Worm (Caenorhabditis elegans) whole organism, L2 larva: ENCODE results near the gene bmk-1.

Source experiments
- C34F6.9 ChIP-seq: fragments of 150-350 bp; optimal IDR thresholded peaks from 2 replicates; lab custom pipeline; 2014; ENCODE audit warnings: missing biosample characterization, missing genetic modification characterization
- F13H6.1 ChIP-seq: sonication (generic microtip); optimal IDR thresholded peaks from 2 replicates; lab custom pipeline; 2016; ENCODE audit warnings: missing genetic modification characterization, missing compliant biosample characterization
- R02D3.7 ChIP-seq: fragments of 150-350 bp; optimal IDR thresholded peaks from 2 replicates; lab custom pipeline; 2014; ENCODE audit warnings: missing biosample characterization, missing genetic modification characterization
- Y55F3AM.14 ChIP-seq: fragments of 200-800 bp; sonication (Bioruptor generic); optimal IDR thresholded peaks from 2 replicates; lab custom pipeline; 2018; ENCODE audit warnings: mild to moderate bottlenecking, missing genetic modification characterization, missing compliant biosample characterization
- ZK546.5 ChIP-seq: sonication (generic microtip); optimal IDR thresholded peaks from 2 replicates; lab custom pipeline; 2017; ENCODE audit warnings: missing biosample characterization, missing genetic modification characterization
- alr-1 ChIP-seq: fragments of 150-350 bp; optimal IDR thresholded peaks from 2 replicates; lab custom pipeline; 2014; ENCODE audit warnings: missing biosample characterization, missing genetic modification characterization
- aly-2 ChIP-seq: fragments of 150-350 bp; optimal IDR thresholded peaks from 2 replicates; lab custom pipeline; 2014; ENCODE audit warnings: missing biosample characterization, missing genetic modification characterization
- blmp-1 ChIP-seq: sonication (generic microtip); optimal IDR thresholded peaks from 2 replicates; lab custom pipeline; 2017; ENCODE audit warnings: missing genetic modification characterization, mild to moderate bottlenecking, missing compliant biosample characterization, antibody characterized with exemption, moderate library complexity; ENCODE audit not compliant: insufficient read depth
- ceh-16 ChIP-seq: fragments of 150-350 bp; optimal IDR thresholded peaks from 2 replicates; lab custom pipeline; 2014; ENCODE audit warnings: missing biosample characterization, missing genetic modification characterization
- crh-2 ChIP-seq: sonication (generic microtip); optimal IDR thresholded peaks from 2 replicates; lab custom pipeline; 2017; ENCODE audit warnings: missing biosample characterization, missing genetic modification characterization
- dmd-4 ChIP-seq: sonication (generic microtip); optimal IDR thresholded peaks from 2 replicates; lab custom pipeline; 2017; ENCODE audit warnings: missing biosample characterization, missing genetic modification characterization
- egl-27 ChIP-seq: sonication (generic microtip); optimal IDR thresholded peaks from 3 replicates; lab custom pipeline; 2017; ENCODE audit warnings: missing biosample characterization, missing genetic modification reagents, missing genetic modification characterization
- elt-1 ChIP-seq: fragments of 150-350 bp; optimal IDR thresholded peaks from 2 replicates; lab custom pipeline; 2014; ENCODE audit warnings: missing biosample characterization, missing genetic modification characterization
- elt-3 ChIP-seq: sonication (generic microtip); optimal IDR thresholded peaks from 2 replicates; lab custom pipeline; 2017; ENCODE audit warnings: missing biosample characterization, missing genetic modification characterization
- fos-1 ChIP-seq: fragments of 150-350 bp; optimal IDR thresholded peaks from 2 replicates; lab custom pipeline; 2014; ENCODE audit warnings: missing biosample characterization, missing genetic modification characterization
- gmeb-1 ChIP-seq: fragments of 150-350 bp; optimal IDR thresholded peaks from 2 replicates; lab custom pipeline; 2014; ENCODE audit warnings: missing biosample characterization, missing genetic modification characterization
- lin-13 ChIP-seq: fragments of 150-350 bp; optimal IDR thresholded peaks from 2 replicates; lab custom pipeline; 2014; ENCODE audit warnings: missing biosample characterization, missing genetic modification reagents, missing genetic modification characterization
- lin-39 ChIP-seq: fragments of 150-350 bp; optimal IDR thresholded peaks from 2 replicates; lab custom pipeline; 2014; ENCODE audit warnings: missing biosample characterization, missing genetic modification reagents, missing genetic modification characterization
- mbf-1 ChIP-seq: sonication (generic microtip); optimal IDR thresholded peaks from 2 replicates; lab custom pipeline; 2017; ENCODE audit warnings: missing biosample characterization, missing genetic modification characterization
- mdl-1 ChIP-seq, 2 experiments: fragments of 150-350 bp in 1 of 2; sonication (generic microtip) in 1 of 2; optimal IDR thresholded peaks; 2 replicates each; lab custom pipeline; 2017; ENCODE audit warnings: missing biosample characterization in 2 of 2, missing genetic modification characterization in 2 of 2
- nhr-10 ChIP-seq: sonication (generic microtip); optimal IDR thresholded peaks from 2 replicates; lab custom pipeline; 2017; ENCODE audit warnings: missing biosample characterization, missing genetic modification characterization
- nhr-12 ChIP-seq: fragments of 150-350 bp; optimal IDR thresholded peaks from 2 replicates; lab custom pipeline; 2014; ENCODE audit warnings: missing biosample characterization, missing genetic modification characterization
- nhr-21 ChIP-seq: fragments of 150-350 bp; optimal IDR thresholded peaks from 2 replicates; lab custom pipeline; 2014; ENCODE audit warnings: missing biosample characterization, missing genetic modification characterization
- nhr-23 ChIP-seq: fragments of 150-350 bp; optimal IDR thresholded peaks from 2 replicates; lab custom pipeline; 2014; ENCODE audit warnings: missing biosample characterization, missing genetic modification reagents, missing genetic modification characterization
- nhr-25 ChIP-seq: fragments of 150-350 bp; sonication (generic microtip); optimal IDR thresholded peaks from 3 replicates; lab custom pipeline; 2014; ENCODE audit warnings: missing biosample characterization, missing genetic modification characterization
- nhr-77 ChIP-seq: fragments of 150-350 bp; optimal IDR thresholded peaks from 2 replicates; lab custom pipeline; 2014; ENCODE audit warnings: missing biosample characterization, missing genetic modification characterization
- sem-4 ChIP-seq: fragments of 150-350 bp; optimal IDR thresholded peaks from 2 replicates; lab custom pipeline; 2014; ENCODE audit warnings: missing biosample characterization, missing genetic modification reagents, missing genetic modification characterization
- skn-1 ChIP-seq: sonication (generic microtip); optimal IDR thresholded peaks from 2 replicates; lab custom pipeline; 2017; ENCODE audit warnings: missing biosample characterization, missing genetic modification characterization
- sma-3 ChIP-seq: sonication (generic microtip); optimal IDR thresholded peaks from 2 replicates; lab custom pipeline; 2016; ENCODE audit warnings: missing genetic modification reagents, missing genetic modification characterization, missing compliant biosample characterization
- sma-9 ChIP-seq, 2 experiments: fragments of 150-350 bp in 1 of 2; sonication (generic microtip) in 1 of 2; optimal IDR thresholded peaks; 2 replicates each; lab custom pipeline; 2014 to 2016; ENCODE audit warnings: missing genetic modification characterization in 2 of 2, mild to moderate bottlenecking in 1 of 2, missing biosample characterization in 1 of 2, missing compliant biosample characterization in 1 of 2, missing genetic modification reagents in 1 of 2, moderate library complexity in 1 of 2
- snpc-4 ChIP-seq: fragments of 150-350 bp; optimal IDR thresholded peaks from 2 replicates; lab custom pipeline; 2014; ENCODE audit warnings: missing biosample characterization, missing genetic modification characterization
- unc-39 ChIP-seq: fragments of 150-350 bp; optimal IDR thresholded peaks from 2 replicates; lab custom pipeline; 2014; ENCODE audit warnings: missing biosample characterization, missing genetic modification characterization
- unc-55 ChIP-seq: fragments of 150-350 bp; sonication (generic microtip); optimal IDR thresholded peaks from 3 replicates; lab custom pipeline; 2014; ENCODE audit warnings: missing biosample characterization, missing genetic modification reagents, missing genetic modification characterization
- zag-1 ChIP-seq: fragments of 150-350 bp; optimal IDR thresholded peaks from 2 replicates; lab custom pipeline; 2014; ENCODE audit warnings: missing biosample characterization, missing genetic modification characterization
- ztf-1 ChIP-seq: fragments of 200-800 bp; sonication (Bioruptor generic); conservative IDR thresholded peaks from 2 replicates; pipeline ENCODE4 v1.3.6; 2022; ENCODE audit warnings: missing genetic modification characterization, missing compliant biosample characterization
- ztf-4 ChIP-seq: fragments of 150-350 bp; optimal IDR thresholded peaks from 2 replicates; lab custom pipeline; 2014; ENCODE audit warnings: missing biosample characterization, missing genetic modification characterization

Gene bmk-1

ce11 chrV:14456626-14457025, at the start of gene bmk-1:
Gene bmk-1 (minus strand): TSS chrV:14456984.
- TF ChIP-seq gmeb-1 (tag; lab: Kevin White, UChicago) (peak; percentile 70), nhr-10 (tag; lab: Kevin White, UChicago) (no peak)
- TF ChIP-seq, all 48 proteins: peak for 1

ce11 chrV:14505745-14506214, 49.0 kb upstream of the bmk-1 start:
- TF ChIP-seq elt-1 (tag; lab: Kevin White, UChicago) (peak; percentile 85), nhr-77 (tag; lab: Kevin White, UChicago) (no peak), unc-55 (no peak), aly-2 (tag; lab: Kevin White, UChicago) (no peak), nhr-21 (peak; percentile 85), zag-1 (no peak), Y55F3AM.14 (GFP tag; lab: Kevin White, UChicago) (no peak), fos-1 (tag; lab: Kevin White, UChicago) (peak; percentile 90), F13H6.1 (no peak), snpc-4 (tag; lab: Kevin White, UChicago) (no peak), alr-1 (no peak), nhr-25 (tag; lab: Kevin White, UChicago) (peak; percentile 48), lin-39 (no peak), ceh-16 (peak; percentile 89), sem-4 (peak; percentile 42), nhr-23 (tag; lab: Kevin White, UChicago) (no peak), ztf-4 (tag; lab: Kevin White, UChicago) (no peak), sma-9 (GFP tag; optimal IDR thresholded peaks at IDR 0.05; lab: Kevin White, UChicago) (peak; percentile 40), sma-9 (tag; optimal IDR thresholded peaks at IDR 0.05; lab: Kevin White, UChicago) (no peak), gmeb-1 (tag; lab: Kevin White, UChicago) (peak; percentile 24), nhr-12 (tag; lab: Kevin White, UChicago) (no peak), blmp-1 (peak; percentile 33), mbf-1 (no peak), ztf-1 (GFP tag; lab: Robert Waterston, UW) (no peak), elt-3 (tag; lab: Kevin White, UChicago) (no peak), nhr-10 (tag; lab: Kevin White, UChicago) (no peak), sma-3 (GFP tag; lab: Kevin White, UChicago) (peak; percentile 44), C34F6.9 (tag; lab: Kevin White, UChicago) (no peak), lin-13 (no peak), R02D3.7 (tag; lab: Kevin White, UChicago) (no peak), mdl-1 (tag; optimal IDR thresholded peaks at IDR 0.05; lab: Kevin White, UChicago) (peak in 1 of 2 experiments; percentile 4), egl-27 (tag; lab: Kevin White, UChicago) (peak; percentile 73), skn-1 (tag; lab: Kevin White, UChicago) (peak; percentile 28)

- TF ChIP-seq ceh-16 (peak; percentile 41), blmp-1 (no peak), fos-1 (tag; lab: Kevin White, UChicago) (peak; percentile 68)
Observed at ce11 chrV:14504774-14505173, 48.0 kb upstream of the bmk-1 start.

ce11 chrV:14504120-14504519, 47.3 kb upstream of the bmk-1 start:
- TF ChIP-seq unc-39 (tag; lab: Kevin White, UChicago) = no peak
- TF ChIP-seq zag-1 = no peak
- TF ChIP-seq lin-39 = no peak
- peak; percentile 32 for TF ChIP-seq fos-1 (tag; lab: Kevin White, UChicago)
- TF ChIP-seq dmd-4 (tag; lab: Kevin White, UChicago) = no peak
- TF ChIP-seq ZK546.5 = no peak
- TF ChIP-seq F13H6.1 = no peak
- no peak for TF ChIP-seq nhr-21

- TF ChIP-seq unc-55 (no peak), lin-13 (no peak), R02D3.7 (tag; lab: Kevin White, UChicago) (no peak), nhr-25 (tag; lab: Kevin White, UChicago) (no peak), nhr-10 (tag; lab: Kevin White, UChicago) (no peak), crh-2 (tag; lab: Kevin White, UChicago) (no peak), sma-9 (GFP tag; optimal IDR thresholded peaks at IDR 0.05; lab: Kevin White, UChicago) (peak; percentile 1), sma-9 (tag; optimal IDR thresholded peaks at IDR 0.05; lab: Kevin White, UChicago) (no peak), sma-3 (GFP tag; lab: Kevin White, UChicago) (peak; percentile 8), mbf-1 (no peak), fos-1 (tag; lab: Kevin White, UChicago) (peak; percentile 92), ztf-1 (GFP tag; lab: Robert Waterston, UW) (no peak), skn-1 (tag; lab: Kevin White, UChicago) (peak; percentile 47), Y55F3AM.14 (GFP tag; lab: Kevin White, UChicago) (no peak), F13H6.1 (no peak), mdl-1 (tag; optimal IDR thresholded peaks at IDR 0.05; lab: Kevin White, UChicago) (no peak)
Observed at ce11 chrV:14503065-14503464, 46.3 kb upstream of the bmk-1 start.
